Worm (Caenorhabditis elegans) whole organism, early embryonic: Measurements from ENCODE around the gene C53B7.6.

Source experiments
- ama-1 ChIP-seq: fragments of 150-350 bp; optimal IDR thresholded peaks from 2 replicates; lab custom pipeline; 2014
- flt-1 ChIP-seq: fragments of 200-800 bp; sonication (Bioruptor generic); IDR thresholded peaks from 2 replicates; pipeline ENCODE4 v1.3.6; 2022; ENCODE audit warnings: missing genetic modification characterization, missing compliant biosample characterization
- pes-1 ChIP-seq: fragments of 200-800 bp; sonication (Bioruptor generic); IDR thresholded peaks from 2 replicates; pipeline ENCODE4 v1.3.6; 2022; ENCODE audit warnings: missing genetic modification reagents, missing genetic modification characterization, missing compliant biosample characterization

ce11 chrX:6865839-6866238 is 2.7 kb downstream of the C53B7.6 start, which contains the start of gene odr-10:
- TF ChIP-seq ama-1 (lab: Kevin White, UChicago) = no peak
- TF ChIP-seq flt-1 = no peak
- TF ChIP-seq pes-1 = no peak
